Worm (Caenorhabditis elegans) whole organism, midembryonic: Measurements from ENCODE around the gene T05G5.1.

Experiments
- T22C8.4 ChIP-seq: fragments of 200-800 bp; sonication (Bioruptor generic); IDR thresholded peaks from 2 replicates; pipeline ENCODE4 v1.3.6; 2022; ENCODE audit warnings: missing genetic modification characterization, missing compliant biosample characterization
- cog-1 ChIP-seq: sonication (generic microtip); optimal IDR thresholded peaks from 2 replicates; lab custom pipeline; 2016; ENCODE audit warnings: missing genetic modification characterization, missing compliant biosample characterization
- flt-1 ChIP-seq: fragments of 200-800 bp; sonication (Bioruptor generic); IDR thresholded peaks from 2 replicates; pipeline ENCODE4 v1.3.6; 2022; ENCODE audit warnings: missing genetic modification characterization, missing compliant biosample characterization
- klf-2 ChIP-seq: fragments of 200-800 bp; sonication (Bioruptor generic); conservative IDR thresholded peaks from 2 replicates; pipeline ENCODE4 v1.3.6; 2022; ENCODE audit warnings: missing genetic modification reagents, missing genetic modification characterization, missing compliant biosample characterization
- med-1 ChIP-seq: sonication (generic microtip); optimal IDR thresholded peaks from 2 replicates; lab custom pipeline; 2017; ENCODE audit warnings: missing genetic modification characterization, mild to moderate bottlenecking, missing compliant biosample characterization, antibody characterized with exemption, missing genetic modification reagents; ENCODE audit not compliant: insufficient read depth
- ref-1 ChIP-seq: fragments of 200-800 bp; sonication (Bioruptor generic); conservative IDR thresholded peaks from 2 replicates; pipeline ENCODE4 v1.3.6; 2022; ENCODE audit warnings: missing genetic modification reagents, missing genetic modification characterization, missing compliant biosample characterization
- tab-1 ChIP-seq: fragments of 200-800 bp; sonication (Bioruptor generic); IDR thresholded peaks from 2 replicates; pipeline ENCODE4 v1.3.6; 2022; ENCODE audit warnings: missing genetic modification characterization, missing compliant biosample characterization
- ztf-23 ChIP-seq: fragments of 200-800 bp; sonication (Bioruptor generic); IDR thresholded peaks from 2 replicates; pipeline ENCODE4 v1.3.6; 2022; ENCODE audit warnings: missing genetic modification reagents, missing genetic modification characterization, missing compliant biosample characterization
- ztf-29 ChIP-seq: fragments of 200-800 bp; sonication (Bioruptor generic); IDR thresholded peaks from 2 replicates; pipeline ENCODE4 v1.3.6; 2022; ENCODE audit warnings: missing genetic modification reagents, missing genetic modification characterization, missing compliant biosample characterization

Gene T05G5.1

ce11 chrIII:9743239-9743638 lies at the start of gene T05G5.1:
T05G5.1 (minus strand) TSS chrIII:9743339.
- TF ChIP-seq med-1 (GFP tag; lab: Kevin White, UChicago) = no peak
- no peak for TF ChIP-seq klf-2 (GFP tag; lab: Robert Waterston, UW)
- no peak for TF ChIP-seq ztf-23 (GFP tag; lab: Robert Waterston, UW)
- no peak for TF ChIP-seq tab-1
- TF ChIP-seq T22C8.4 = no peak
- TF ChIP-seq flt-1 (GFP tag; lab: Robert Waterston, UW) = no peak
- TF ChIP-seq ref-1 (GFP tag; lab: Robert Waterston, UW) = no peak
- no peak for TF ChIP-seq ztf-29
- no peak for TF ChIP-seq cog-1 (tag; lab: Kevin White, UChicago)

DNA sequence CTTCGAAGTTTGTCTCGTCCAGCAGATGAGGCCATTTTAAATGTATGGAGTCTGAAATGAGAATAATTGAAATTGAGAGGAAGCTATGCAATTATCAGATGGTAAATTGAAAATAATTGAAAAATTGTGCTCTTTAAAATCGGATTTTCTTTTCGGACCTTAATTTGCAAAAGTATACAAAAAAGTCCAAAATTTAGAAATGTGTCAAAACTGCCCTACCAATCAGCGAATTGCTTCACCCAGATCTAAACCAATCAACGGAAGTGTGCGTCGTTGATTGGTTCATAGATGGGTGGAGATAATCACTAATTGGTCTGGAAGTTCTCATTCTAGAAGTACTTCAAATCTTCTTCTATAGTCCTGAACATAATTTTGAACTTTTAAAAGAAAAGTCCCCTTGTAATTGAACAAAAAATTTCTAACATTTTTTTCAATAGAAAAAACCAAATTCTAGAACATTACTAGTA lies 46.5 kb upstream of the T05G5.1 start, which contains the start of gene R10E11.5:
Gene R10E11.5, minus strand, starts transcription at position 51 of the 467 bp plus-strand sequence.
- no peak for TF ChIP-seq cog-1 (tag; lab: Kevin White, UChicago)
- TF ChIP-seq ref-1 (GFP tag; lab: Robert Waterston, UW) = no peak
- no peak for TF ChIP-seq T22C8.4
- TF ChIP-seq ztf-23 (GFP tag; lab: Robert Waterston, UW) = no peak
- TF ChIP-seq tab-1 = no peak

ce11 chrIII:9789083-9789482 lies 45.9 kb upstream of the T05G5.1 start:
- TF ChIP-seq ztf-29 (no peak), flt-1 (GFP tag; lab: Robert Waterston, UW) (no peak), T22C8.4 (no peak), ztf-23 (GFP tag; lab: Robert Waterston, UW) (no peak), ref-1 (GFP tag; lab: Robert Waterston, UW) (no peak), klf-2 (GFP tag; lab: Robert Waterston, UW) (no peak), med-1 (GFP tag; lab: Kevin White, UChicago) (no peak), tab-1 (no peak), cog-1 (tag; lab: Kevin White, UChicago) (no peak)

- TF ChIP-seq ztf-29 (no peak), tab-1 (no peak), T22C8.4 (no peak), flt-1 (GFP tag; lab: Robert Waterston, UW) (no peak), med-1 (GFP tag; lab: Kevin White, UChicago) (no peak), cog-1 (tag; lab: Kevin White, UChicago) (no peak), ref-1 (GFP tag; lab: Robert Waterston, UW) (no peak)
Observed at ce11 chrIII:9786776-9787175, 43.6 kb upstream of the T05G5.1 start.

DNA sequence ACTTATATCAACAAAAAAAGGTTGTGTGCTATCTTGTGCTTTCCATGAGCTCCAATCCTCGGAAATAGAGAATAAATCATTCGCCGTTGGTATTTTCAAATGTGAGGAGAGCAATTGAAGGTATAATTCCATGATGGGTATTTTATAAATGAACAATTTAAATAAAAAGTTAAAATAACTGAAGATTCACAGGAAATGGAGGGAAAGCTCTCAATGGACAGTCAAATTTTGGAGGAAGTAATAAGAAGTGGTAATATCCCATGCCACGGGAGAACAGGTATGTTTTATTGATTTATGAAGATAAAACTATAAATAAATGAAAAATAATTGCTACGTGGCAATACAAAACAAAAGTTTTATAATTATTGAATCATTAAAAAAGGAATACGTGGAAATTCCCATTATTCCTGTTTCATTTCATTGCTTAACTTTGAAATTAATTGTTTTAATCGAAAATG lies 40.0 kb upstream of the T05G5.1 start:
- no peak for TF ChIP-seq tab-1
- TF ChIP-seq med-1 (GFP tag; lab: Kevin White, UChicago) = no peak
- no peak for TF ChIP-seq klf-2 (GFP tag; lab: Robert Waterston, UW)
- no peak for TF ChIP-seq ztf-23 (GFP tag; lab: Robert Waterston, UW)
- no peak for TF ChIP-seq ztf-29
- TF ChIP-seq cog-1 (tag; lab: Kevin White, UChicago) = no peak
- TF ChIP-seq ref-1 (GFP tag; lab: Robert Waterston, UW) = no peak

DNA sequence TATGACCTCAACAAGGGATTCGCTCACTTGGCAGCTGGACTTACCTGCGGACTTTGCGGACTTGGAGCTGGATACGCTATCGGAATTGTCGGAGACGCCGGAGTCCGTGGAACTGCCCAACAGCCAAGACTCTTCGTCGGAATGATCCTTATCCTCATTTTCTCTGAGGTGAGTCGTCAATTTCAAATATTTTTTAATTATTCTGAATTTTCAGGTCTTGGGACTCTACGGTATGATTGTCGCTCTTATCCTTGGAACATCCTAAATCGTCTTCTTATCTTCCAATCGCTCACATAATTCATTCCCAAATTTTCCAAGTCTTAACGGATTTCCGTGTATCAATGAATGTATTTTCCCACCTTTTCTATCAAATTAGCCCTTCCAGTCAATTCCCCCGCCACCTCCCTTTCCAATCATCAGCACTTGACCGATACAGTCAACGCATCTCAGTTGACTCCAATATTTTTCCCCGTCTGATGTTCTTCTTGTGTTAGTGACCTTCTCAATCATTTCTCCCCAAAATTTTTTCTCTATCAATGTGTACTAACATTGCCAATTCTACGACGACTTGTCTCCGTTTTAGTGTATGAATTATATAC lies 39.4 kb upstream of the T05G5.1 start, which contains the start of gene R10E11.6:
Gene R10E11.6, plus strand, starts transcription at position 524 of the 599 bp plus-strand sequence.
- no peak for TF ChIP-seq ztf-29
- TF ChIP-seq cog-1 (tag; lab: Kevin White, UChicago) = no peak
- TF ChIP-seq flt-1 (GFP tag; lab: Robert Waterston, UW) = no peak
- TF ChIP-seq klf-2 (GFP tag; lab: Robert Waterston, UW) = no peak
- no peak for TF ChIP-seq tab-1
- no peak for TF ChIP-seq T22C8.4
- no peak for TF ChIP-seq ref-1 (GFP tag; lab: Robert Waterston, UW)
- no peak for TF ChIP-seq med-1 (GFP tag; lab: Kevin White, UChicago)
- no peak for TF ChIP-seq ztf-23 (GFP tag; lab: Robert Waterston, UW)

DNA sequence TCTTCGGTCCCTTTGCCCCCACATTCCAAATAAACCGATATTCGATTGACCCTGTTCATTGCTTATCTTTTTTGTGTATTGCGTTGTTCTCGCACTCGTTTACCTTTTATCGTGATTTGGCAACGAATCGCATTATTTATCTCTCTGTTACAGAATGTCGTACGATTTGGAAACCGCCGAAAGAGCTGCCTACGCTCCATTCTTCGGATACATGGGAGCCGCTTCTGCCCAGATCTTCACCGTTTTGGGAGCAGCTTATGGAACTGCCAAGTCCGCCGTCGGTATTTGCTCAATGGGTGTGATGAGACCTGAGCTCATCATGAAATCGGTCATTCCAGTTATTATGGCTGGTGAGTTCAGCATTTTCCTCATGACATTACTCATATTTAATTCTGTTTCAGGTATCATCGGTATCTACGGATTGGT lies 38.9 kb upstream of the T05G5.1 start, which contains the start of gene vha-2:
Gene vha-2, plus strand, starts transcription at position 154 of the 426 bp plus-strand sequence.
- no peak for TF ChIP-seq tab-1
- no peak for TF ChIP-seq med-1 (GFP tag; lab: Kevin White, UChicago)
- TF ChIP-seq klf-2 (GFP tag; lab: Robert Waterston, UW) = no peak
- TF ChIP-seq T22C8.4 = no peak
- TF ChIP-seq ztf-23 (GFP tag; lab: Robert Waterston, UW) = no peak
- no peak for TF ChIP-seq cog-1 (tag; lab: Kevin White, UChicago)
- no peak for TF ChIP-seq ref-1 (GFP tag; lab: Robert Waterston, UW)
- no peak for TF ChIP-seq ztf-29

DNA sequence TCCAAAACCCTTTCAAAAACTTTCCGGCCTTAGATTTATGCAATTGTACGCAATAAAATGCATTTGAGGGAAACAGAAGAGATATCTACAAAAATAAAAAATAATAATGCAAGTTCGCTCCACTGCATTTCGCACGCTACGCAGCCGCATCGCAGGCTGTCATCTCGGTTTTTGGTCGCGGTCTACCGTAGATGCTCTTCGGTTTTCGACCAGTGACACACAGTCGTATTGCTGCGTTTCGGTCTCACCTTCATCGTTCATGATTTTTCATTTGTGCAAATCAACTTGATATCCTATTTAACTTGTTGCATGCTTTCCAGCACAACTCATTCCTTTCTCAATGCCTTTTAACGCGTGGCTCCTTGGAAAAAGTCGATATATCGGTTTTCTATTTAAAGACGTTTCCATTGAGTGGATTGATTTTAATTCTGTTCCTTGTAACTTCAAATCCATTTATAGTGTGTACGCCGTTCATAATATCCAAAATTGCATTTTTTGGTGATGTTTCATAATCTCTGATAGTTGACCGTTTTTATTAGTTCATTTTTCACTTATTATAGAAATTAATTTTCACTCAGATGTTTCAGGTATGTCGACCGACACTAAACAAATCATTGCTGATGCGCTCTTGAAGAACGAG lies 37.6 kb upstream of the T05G5.1 start, which contains the start of gene vha-1:
Gene vha-1, plus strand, starts transcription at position 590 of the 640 bp plus-strand sequence.
- TF ChIP-seq klf-2 (GFP tag; lab: Robert Waterston, UW) = no peak
- peak; percentile 53 for TF ChIP-seq cog-1 (tag; lab: Kevin White, UChicago)
- TF ChIP-seq ztf-23 (GFP tag; lab: Robert Waterston, UW) = 0 out of 2 replicates have a peak, but pooled peaks have one; percentile 53

ce11 chrIII:9780254-9780653 lies 37.1 kb upstream of the T05G5.1 start, which contains the start of gene sqv-3:
sqv-3 (minus strand) TSS chrIII:9780354.
- no peak for TF ChIP-seq klf-2 (GFP tag; lab: Robert Waterston, UW)
- TF ChIP-seq cog-1 (tag; lab: Kevin White, UChicago) = no peak
- TF ChIP-seq tab-1 = no peak
- no peak for TF ChIP-seq ztf-29
- no peak for TF ChIP-seq ztf-23 (GFP tag; lab: Robert Waterston, UW)
- no peak for TF ChIP-seq flt-1 (GFP tag; lab: Robert Waterston, UW)
- no peak for TF ChIP-seq ref-1 (GFP tag; lab: Robert Waterston, UW)
- no peak for TF ChIP-seq med-1 (GFP tag; lab: Kevin White, UChicago)
- TF ChIP-seq T22C8.4 = no peak
